Worm (Caenorhabditis elegans) whole organism, L1 larva: Measurements from ENCODE around the gene ZC190.5.

Source experiments
- C04F5.9 ChIP-seq: sonication (generic microtip); optimal IDR thresholded peaks from 2 replicates; lab custom pipeline; 2016; ENCODE audit warnings: missing genetic modification characterization, missing compliant biosample characterization
- Y116A8C.19 ChIP-seq: sonication (generic microtip); optimal IDR thresholded peaks from 2 replicates; lab custom pipeline; 2016; ENCODE audit warnings: missing compliant biosample characterization, missing genetic modification characterization, borderline replicate concordance
- aha-1 ChIP-seq: fragments of 150-350 bp; optimal IDR thresholded peaks from 2 replicates; lab custom pipeline; 2014; ENCODE audit warnings: missing biosample characterization, missing genetic modification characterization
- ama-1 ChIP-seq: fragments of 150-350 bp; optimal IDR thresholded peaks from 2 replicates; lab custom pipeline; 2014
- blmp-1 ChIP-seq: fragments of 150-350 bp; optimal IDR thresholded peaks from 2 replicates; lab custom pipeline; 2014; ENCODE audit warnings: missing biosample characterization, missing genetic modification characterization
- ceh-63 ChIP-seq: fragments of 200-800 bp; sonication (Bioruptor generic); optimal IDR thresholded peaks from 2 replicates; lab custom pipeline; 2018; ENCODE audit warnings: mild to moderate bottlenecking, missing genetic modification characterization, missing compliant biosample characterization
- ceh-8 ChIP-seq: fragments of 200-800 bp; sonication (Bioruptor generic); optimal IDR thresholded peaks from 2 replicates; lab custom pipeline; 2018; ENCODE audit warnings: mild to moderate bottlenecking, missing genetic modification characterization, moderate library complexity, missing compliant biosample characterization
- ceh-82 ChIP-seq, 3 experiments: fragments of 150-350 bp in 1 of 3; sonication (generic microtip) in 2 of 3; optimal IDR thresholded peaks; 2 replicates each; lab custom pipeline; 2014 to 2017; ENCODE audit warnings: missing biosample characterization in 3 of 3, missing genetic modification characterization in 3 of 3
- dsc-1 ChIP-seq: sonication (generic microtip); optimal IDR thresholded peaks from 2 replicates; lab custom pipeline; 2016; ENCODE audit warnings: mild to moderate bottlenecking, missing genetic modification characterization, missing compliant biosample characterization
- efl-1 ChIP-seq, 4 experiments: fragments of 150-350 bp; optimal IDR thresholded peaks in 3 of 4; peaks in 1 of 4; 1 replicate in 1 of 4; 2 replicates in 3 of 4; lab custom pipeline; 2014; ENCODE audit warnings: missing biosample characterization in 2 of 4, missing genetic modification characterization in 2 of 4, missing genetic modification reagents in 2 of 4
- egl-13 ChIP-seq: sonication (generic microtip); optimal IDR thresholded peaks from 2 replicates; lab custom pipeline; 2016; ENCODE audit warnings: missing genotype, missing genetic modification reagents, missing genetic modification characterization, missing compliant biosample characterization
- egl-27 ChIP-seq, 2 experiments: fragments of 150-350 bp in 1 of 2; sonication (generic microtip); optimal IDR thresholded peaks; 3 replicates each; lab custom pipeline; 2017 to 2018; ENCODE audit warnings: missing biosample characterization in 2 of 2, missing genetic modification characterization in 2 of 2, missing genetic modification reagents in 2 of 2
- elt-2 ChIP-seq: sonication (generic microtip); optimal IDR thresholded peaks from 2 replicates; lab custom pipeline; 2016; ENCODE audit warnings: missing genetic modification characterization, mild to moderate bottlenecking, inconsistent platforms, missing compliant biosample characterization, missing genetic modification reagents
- fkh-10 ChIP-seq: sonication (generic microtip); optimal IDR thresholded peaks from 2 replicates; lab custom pipeline; 2017; ENCODE audit warnings: missing biosample characterization, missing genetic modification reagents, missing genetic modification characterization
- fkh-4 ChIP-seq: sonication (generic microtip); optimal IDR thresholded peaks from 2 replicates; lab custom pipeline; 2016; ENCODE audit warnings: missing compliant biosample characterization, missing genetic modification characterization, borderline replicate concordance
- fkh-8 ChIP-seq: sonication (generic microtip); optimal IDR thresholded peaks from 2 replicates; lab custom pipeline; 2016; ENCODE audit warnings: mild to moderate bottlenecking, missing genetic modification characterization, missing compliant biosample characterization
- fos-1 ChIP-seq: fragments of 150-350 bp; optimal IDR thresholded peaks from 2 replicates; lab custom pipeline; 2014; ENCODE audit warnings: missing biosample characterization, missing genetic modification characterization
- irx-1 ChIP-seq: sonication (generic microtip); optimal IDR thresholded peaks from 2 replicates; lab custom pipeline; 2016; ENCODE audit warnings: missing genetic modification characterization, missing compliant biosample characterization
- lin-15B ChIP-seq: fragments of 150-350 bp; sonication (generic microtip); optimal IDR thresholded peaks from 3 replicates; lab custom pipeline; 2014; ENCODE audit warnings: missing biosample characterization, missing genetic modification characterization
- lin-39 ChIP-seq: fragments of 150-350 bp; optimal IDR thresholded peaks from 2 replicates; lab custom pipeline; 2014; ENCODE audit warnings: missing biosample characterization, missing genetic modification reagents, missing genetic modification characterization
- mab-9 ChIP-seq: fragments of 200-800 bp; sonication (Bioruptor generic); IDR thresholded peaks from 2 replicates; pipeline ENCODE4 v1.3.6; 2022; ENCODE audit warnings: missing genetic modification reagents, missing genetic modification characterization, missing compliant biosample characterization
- mdl-1 ChIP-seq, 2 experiments: fragments of 150-350 bp; optimal IDR thresholded peaks; 2 replicates each; lab custom pipeline; 2014 to 2017; ENCODE audit warnings: missing biosample characterization in 2 of 2, missing genetic modification characterization in 2 of 2, inconsistent platforms in 1 of 2
- mef-2 ChIP-seq: fragments of 150-350 bp; optimal IDR thresholded peaks from 2 replicates; lab custom pipeline; 2014; ENCODE audit warnings: missing biosample characterization, missing genetic modification characterization
- mep-1 ChIP-seq: fragments of 150-350 bp; optimal IDR thresholded peaks from 2 replicates; lab custom pipeline; 2014; ENCODE audit warnings: missing biosample characterization, missing genetic modification characterization
- nhr-12 ChIP-seq: sonication (generic microtip); optimal IDR thresholded peaks from 2 replicates; lab custom pipeline; 2017; ENCODE audit warnings: missing biosample characterization, missing genetic modification characterization
- nhr-20 ChIP-seq: sonication (generic microtip); optimal IDR thresholded peaks from 2 replicates; lab custom pipeline; 2016; ENCODE audit warnings: mild to moderate bottlenecking, missing genetic modification characterization, missing compliant biosample characterization
- nhr-28 ChIP-seq: fragments of 150-350 bp; optimal IDR thresholded peaks from 2 replicates; lab custom pipeline; 2014; ENCODE audit warnings: missing biosample characterization, missing genetic modification characterization
- nhr-71 ChIP-seq: sonication (generic microtip); optimal IDR thresholded peaks from 2 replicates; lab custom pipeline; 2016; ENCODE audit warnings: mild to moderate bottlenecking, missing genetic modification characterization, moderate library complexity, missing compliant biosample characterization
- nhr-76 ChIP-seq: sonication (generic microtip); optimal IDR thresholded peaks from 2 replicates; lab custom pipeline; 2017; ENCODE audit warnings: missing biosample characterization, missing genetic modification characterization
- nhr-77 ChIP-seq: fragments of 150-350 bp; optimal IDR thresholded peaks from 2 replicates; lab custom pipeline; 2014; ENCODE audit warnings: missing biosample characterization, missing genetic modification characterization
- nhr-84 ChIP-seq: sonication (generic microtip); optimal IDR thresholded peaks from 2 replicates; lab custom pipeline; 2017; ENCODE audit warnings: missing biosample characterization, missing genetic modification characterization
- nhr-90 ChIP-seq: sonication (generic microtip); optimal IDR thresholded peaks from 2 replicates; lab custom pipeline; 2016; ENCODE audit warnings: mild to moderate bottlenecking, missing genetic modification characterization, missing compliant biosample characterization; ENCODE audit not compliant: poor library complexity
- pag-3 ChIP-seq: sonication (generic microtip); optimal IDR thresholded peaks from 2 replicates; lab custom pipeline; 2017; ENCODE audit warnings: missing genetic modification characterization, mild to moderate bottlenecking, missing compliant biosample characterization, antibody characterized with exemption, borderline replicate concordance; ENCODE audit not compliant: insufficient read depth
- pqm-1 ChIP-seq: sonication (generic microtip); optimal IDR thresholded peaks from 3 replicates; lab custom pipeline; 2017; ENCODE audit warnings: missing biosample characterization, missing genetic modification characterization
- rnt-1 ChIP-seq: sonication (generic microtip); optimal IDR thresholded peaks from 2 replicates; lab custom pipeline; 2016; ENCODE audit warnings: mild to moderate bottlenecking, missing genetic modification characterization, moderate library complexity, missing compliant biosample characterization
- sox-4 ChIP-seq: sonication (generic microtip); optimal IDR thresholded peaks from 2 replicates; lab custom pipeline; 2016; ENCODE audit warnings: missing genetic modification characterization, missing compliant biosample characterization
- tlp-1 ChIP-seq: fragments of 150-350 bp; optimal IDR thresholded peaks from 2 replicates; lab custom pipeline; 2014; ENCODE audit warnings: missing biosample characterization, missing genetic modification characterization
- unc-30 ChIP-seq: sonication (generic microtip); optimal IDR thresholded peaks from 2 replicates; lab custom pipeline; 2017; ENCODE audit warnings: missing biosample characterization, missing genetic modification characterization
- unc-62 ChIP-seq: fragments of 150-350 bp; optimal IDR thresholded peaks from 2 replicates; lab custom pipeline; 2014; ENCODE audit warnings: missing biosample characterization, missing genetic modification reagents, missing genetic modification characterization
- zip-4 ChIP-seq: fragments of 200-800 bp; sonication (Bioruptor generic); optimal IDR thresholded peaks from 2 replicates; lab custom pipeline; 2018; ENCODE audit warnings: mild to moderate bottlenecking, missing genetic modification characterization, moderate library complexity, missing compliant biosample characterization
- ztf-11 ChIP-seq, 2 experiments: sonication (generic microtip); optimal IDR thresholded peaks; 2 replicates each; lab custom pipeline; 2016 to 2017; ENCODE audit warnings: missing genetic modification characterization in 2 of 2, missing biosample characterization in 1 of 2, missing compliant biosample characterization in 1 of 2

Gene ZC190.5

DNA sequence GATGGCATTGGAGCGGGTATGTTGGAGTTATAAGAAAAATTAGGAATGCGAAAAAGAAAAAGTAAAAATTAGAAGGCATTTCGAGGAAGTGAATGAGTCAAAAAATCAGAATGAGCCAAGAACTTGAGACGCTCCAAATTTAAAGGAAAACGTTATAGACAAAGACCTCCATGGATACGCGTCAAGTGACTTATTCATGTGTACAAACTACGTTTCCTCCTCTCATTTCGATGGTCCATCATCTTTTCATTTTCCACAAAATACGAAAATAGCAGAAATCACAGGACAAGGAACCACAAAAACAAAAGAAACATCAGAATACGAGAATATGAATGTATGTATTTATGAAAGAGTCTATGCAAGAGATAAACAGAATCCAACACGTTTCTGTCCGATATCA lies 32.1 kb downstream of the ZC190.5 start, which contains the start of gene F28A12.3:
F28A12.3 (minus strand) TSS at position 101 of the 400 bp plus-strand sequence.
- TF ChIP-seq zip-4 (GFP tag; lab: Kevin White, UChicago) (no peak), efl-1 (optimal IDR thresholded peaks at IDR 0.05; lab: Kevin White, UChicago) (no peak), efl-1 (GFP tag; optimal IDR thresholded peaks at IDR 0.05 in 1 of 2; lab: Kevin White, UChicago) (peak in 1 of 2 experiments; percentile 85)

ce11 chrV:8637666-8638271 lies 35.6 kb downstream of the ZC190.5 start, which contains the start of the genes F28A12.10 and acd-4:
F28A12.10 (minus strand) TSS chrV:8637766.
acd-4 (plus strand) TSS chrV:8638221.
- TF ChIP-seq nhr-12 (tag; lab: Kevin White, UChicago) (no peak), lin-15B (tag; lab: Kevin White, UChicago) (no peak), fkh-4 (tag; lab: Kevin White, UChicago) (no peak), ama-1 (lab: Kevin White, UChicago) (no peak)

- TF ChIP-seq ceh-63 (no peak), fkh-8 (tag; lab: Kevin White, UChicago) (no peak), nhr-71 (tag; lab: Kevin White, UChicago) (no peak), fkh-10 (GFP tag; lab: Kevin White, UChicago) (no peak), nhr-90 (tag; lab: Kevin White, UChicago) (no peak), nhr-76 (no peak), mef-2 (tag; lab: Kevin White, UChicago) (no peak), mep-1 (tag; lab: Kevin White, UChicago) (no peak), egl-13 (tag; lab: Kevin White, UChicago) (no peak), unc-62 (no peak), ztf-11 (tag; optimal IDR thresholded peaks at IDR 0.05; lab: Kevin White, UChicago) (no peak), ceh-8 (GFP tag; lab: Kevin White, UChicago) (no peak), ceh-82 (tag; optimal IDR thresholded peaks at IDR 0.05; lab: Kevin White, UChicago) (no peak), elt-2 (tag; lab: Kevin White, UChicago) (no peak), rnt-1 (tag; lab: Kevin White, UChicago) (no peak), nhr-77 (tag; lab: Kevin White, UChicago) (no peak), pag-3 (tag; lab: Kevin White, UChicago) (no peak), tlp-1 (tag; lab: Kevin White, UChicago) (no peak), blmp-1 (tag; lab: Kevin White, UChicago) (no peak)
These were observed 36.5 kb downstream of the ZC190.5 start, which contains the start of gene grl-12 for ce11 chrV:8636907-8637306. grl-12 (minus strand) TSS chrV:8637007.

DNA sequence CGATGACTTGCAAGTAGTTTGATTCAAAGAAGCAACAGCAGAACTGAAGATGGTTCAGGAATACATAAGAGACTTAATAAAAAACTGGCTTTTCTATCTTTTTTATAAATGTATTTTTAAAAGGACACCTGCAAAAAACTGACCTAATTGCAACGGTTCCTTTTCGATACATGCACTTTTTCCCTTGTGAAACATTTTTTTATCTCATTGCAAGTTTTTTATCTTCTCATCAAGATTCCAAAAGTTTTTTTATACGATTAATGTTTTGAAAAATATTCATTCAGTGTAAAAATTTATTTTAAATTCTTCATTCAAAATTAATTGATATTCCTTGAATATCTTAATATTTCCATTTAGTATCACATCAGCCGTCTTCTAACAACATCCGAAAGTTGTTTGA lies 37.8 kb downstream of the ZC190.5 start, which contains the start of gene oac-29:
oac-29 (minus strand) TSS at position 101 of the 400 bp plus-strand sequence.
- TF ChIP-seq nhr-84: no peak
- TF ChIP-seq fos-1: no peak
- TF ChIP-seq fkh-10 (GFP tag; lab: Kevin White, UChicago): no peak
- TF ChIP-seq dsc-1 (tag; lab: Kevin White, UChicago): no peak
- no peak for TF ChIP-seq pqm-1 (tag; lab: Kevin White, UChicago)
- no peak for TF ChIP-seq nhr-77 (tag; lab: Kevin White, UChicago)
- TF ChIP-seq ama-1 (lab: Kevin White, UChicago): no peak
- TF ChIP-seq tlp-1 (tag; lab: Kevin White, UChicago): no peak

DNA sequence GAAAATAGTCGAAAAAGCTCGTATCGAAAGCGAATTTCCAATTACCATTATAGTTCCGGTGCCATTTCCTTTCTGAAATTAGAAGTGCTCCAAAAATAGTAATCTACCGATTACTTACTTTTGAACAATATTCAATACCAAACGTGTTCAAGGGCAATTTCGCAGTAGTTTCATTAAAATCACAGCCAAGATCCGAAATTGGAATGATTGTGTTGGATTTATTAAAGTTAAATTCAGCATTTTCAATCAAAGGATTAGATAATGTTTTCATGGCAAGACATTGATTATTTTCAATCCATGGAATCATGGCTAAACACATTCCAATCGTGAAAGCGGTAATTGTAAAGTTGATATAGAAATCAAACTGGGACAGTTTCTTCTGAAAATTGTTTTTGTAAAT lies 40.6 kb downstream of the ZC190.5 start:
- TF ChIP-seq nhr-28 (tag; lab: Kevin White, UChicago): no peak

ce11 chrV:8631277-8631765 lies 42.1 kb downstream of the ZC190.5 start, which contains the start of gene atg-18:
atg-18 (minus strand) TSS chrV:8631327.
- TF ChIP-seq nhr-12 (tag; lab: Kevin White, UChicago) (no peak), mdl-1 (tag; optimal IDR thresholded peaks at IDR 0.05; lab: Kevin White, UChicago) (peak in 1 of 2 experiments; percentile 70), irx-1 (tag; lab: Kevin White, UChicago) (peak; percentile 16), Y116A8C.19 (tag; lab: Kevin White, UChicago) (no peak), egl-27 (tag; optimal IDR thresholded peaks at IDR 0.05; lab: Kevin White, UChicago) (no peak), egl-13 (tag; lab: Kevin White, UChicago) (no peak), C04F5.9 (tag; lab: Kevin White, UChicago) (peak; percentile 11), sox-4 (peak; percentile 5), unc-30 (no peak), nhr-20 (tag; lab: Kevin White, UChicago) (peak; percentile 84), aha-1 (tag; lab: Kevin White, UChicago) (peak; percentile 19), elt-2 (tag; lab: Kevin White, UChicago) (peak; percentile 52), lin-39 (tag; lab: Kevin White, UChicago) (peak; percentile 26), mab-9 (GFP tag; lab: Robert Waterston, UW) (no peak)
